Worm (Caenorhabditis elegans) whole organism, early embryonic: ENCODE results near the gene rab-6.1.
A peak's percentile ranks its signal among the peaks of the same experiment; 100 is the strongest.
"Not testable (repeated sequence)": the region's sequence is repeated elsewhere in the genome, so short reads cannot be mapped to it uniquely, and the experiment has no call there.

Source experiments
- B0310.2 ChIP-seq: sonication (generic microtip); optimal IDR thresholded peaks from 2 replicates; lab custom pipeline; 2016; ENCODE audit warnings: mild to moderate bottlenecking, missing genetic modification characterization, missing compliant biosample characterization
- F13C5.2 ChIP-seq: sonication (generic microtip); optimal IDR thresholded peaks from 2 replicates; lab custom pipeline; 2017; ENCODE audit warnings: mild to moderate bottlenecking, missing genetic modification characterization, inconsistent platforms, missing compliant biosample characterization
- aly-1 ChIP-seq: sonication (generic microtip); optimal IDR thresholded peaks from 2 replicates; lab custom pipeline; 2016; ENCODE audit warnings: missing genetic modification characterization, missing compliant biosample characterization
- ama-1 ChIP-seq: fragments of 150-350 bp; optimal IDR thresholded peaks from 2 replicates; lab custom pipeline; 2014
- ceh-13 ChIP-seq: fragments of 200-800 bp; sonication (Bioruptor generic); optimal IDR thresholded peaks from 2 replicates; lab custom pipeline; 2018; ENCODE audit warnings: mild to moderate bottlenecking, missing genetic modification characterization, missing compliant biosample characterization
- ceh-36 ChIP-seq: sonication (generic microtip); optimal IDR thresholded peaks from 2 replicates; lab custom pipeline; 2016; ENCODE audit warnings: missing genetic modification characterization, inconsistent platforms, missing compliant biosample characterization
- ets-7 ChIP-seq: sonication (generic microtip); optimal IDR thresholded peaks from 2 replicates; lab custom pipeline; 2016; ENCODE audit warnings: missing genotype, missing genetic modification characterization, missing compliant biosample characterization
- flt-1 ChIP-seq: fragments of 200-800 bp; sonication (Bioruptor generic); IDR thresholded peaks from 2 replicates; pipeline ENCODE4 v1.3.6; 2022; ENCODE audit warnings: missing genetic modification characterization, missing compliant biosample characterization
- hmbx-1 ChIP-seq: sonication (generic microtip); optimal IDR thresholded peaks from 2 replicates; lab custom pipeline; 2016; ENCODE audit warnings: mild to moderate bottlenecking, missing genetic modification characterization, missing compliant biosample characterization
- hmg-4 ChIP-seq: fragments of 200-800 bp; sonication (Bioruptor generic); optimal IDR thresholded peaks from 2 replicates; lab custom pipeline; 2018; ENCODE audit warnings: mild to moderate bottlenecking, missing genetic modification characterization, missing compliant biosample characterization
- hnd-1 ChIP-seq: sonication (generic microtip); optimal IDR thresholded peaks from 2 replicates; lab custom pipeline; 2016; ENCODE audit warnings: missing genetic modification characterization, missing compliant biosample characterization
- pes-1 ChIP-seq: fragments of 200-800 bp; sonication (Bioruptor generic); IDR thresholded peaks from 2 replicates; pipeline ENCODE4 v1.3.6; 2022; ENCODE audit warnings: missing genetic modification reagents, missing genetic modification characterization, missing compliant biosample characterization
- scrt-1 ChIP-seq: fragments of 200-800 bp; sonication (Bioruptor generic); IDR thresholded peaks from 2 replicates; pipeline ENCODE4 v1.3.6; 2022; ENCODE audit warnings: missing genetic modification characterization, missing compliant biosample characterization
- sea-1 ChIP-seq: fragments of 200-800 bp; sonication (Bioruptor generic); conservative IDR thresholded peaks from 2 replicates; pipeline ENCODE4 v1.3.6; 2022; ENCODE audit warnings: missing genetic modification characterization, missing compliant biosample characterization
- tbx-11 ChIP-seq: fragments of 200-800 bp; sonication (Bioruptor generic); IDR thresholded peaks from 2 replicates; pipeline ENCODE4 v1.3.6; 2022; ENCODE audit warnings: missing genetic modification characterization, missing compliant biosample characterization
- tbx-37 ChIP-seq: fragments of 200-800 bp; sonication (Bioruptor generic); conservative IDR thresholded peaks from 2 replicates; pipeline ENCODE4 v1.3.6; 2022; ENCODE audit warnings: missing genetic modification reagents, missing genetic modification characterization, missing compliant biosample characterization
- tra-4 ChIP-seq: sonication (generic microtip); optimal IDR thresholded peaks from 2 replicates; lab custom pipeline; 2017; ENCODE audit warnings: missing genetic modification characterization, missing compliant biosample characterization

Gene rab-6.1

ce11 chrIII:8996686-8997085, 9.1 kb downstream of the rab-6.1 start, which contains the start of gene skat-1:
TSS of gene skat-1 (minus strand) at chrIII:8996786.
- TF ChIP-seq tra-4 (tag; lab: Kevin White, UChicago) (no peak), hnd-1 (tag; lab: Kevin White, UChicago) (no peak), ceh-36 (tag; lab: Kevin White, UChicago) (no peak), ceh-13 (no peak), tbx-37 (GFP tag; lab: Robert Waterston, UW) (no peak), sea-1 (GFP tag; lab: Robert Waterston, UW) (no peak), hmg-4 (GFP tag; lab: Kevin White, UChicago) (no peak), ama-1 (no peak), F13C5.2 (tag; lab: Kevin White, UChicago) (no peak)

ce11 chrIII:8989752-8990151, 16.0 kb downstream of the rab-6.1 start, which contains the start of gene R08D7.7:
TSS of gene R08D7.7 (plus strand) at chrIII:8990052.
- not testable (repeated sequence) for TF ChIP-seq hmg-4 (GFP tag; lab: Kevin White, UChicago); hnd-1 (tag; lab: Kevin White, UChicago); hmbx-1 (tag; lab: Kevin White, UChicago)

ce11 chrIII:8988544-8988943, 17.2 kb downstream of the rab-6.1 start:
- TF ChIP-seq ama-1 (no peak), scrt-1 (GFP tag; lab: Robert Waterston, UW) (0 out of 2 replicates have a peak, but pooled peaks have one; percentile 30), flt-1 (no peak), hmbx-1 (tag; lab: Kevin White, UChicago) (no peak)

DNA sequence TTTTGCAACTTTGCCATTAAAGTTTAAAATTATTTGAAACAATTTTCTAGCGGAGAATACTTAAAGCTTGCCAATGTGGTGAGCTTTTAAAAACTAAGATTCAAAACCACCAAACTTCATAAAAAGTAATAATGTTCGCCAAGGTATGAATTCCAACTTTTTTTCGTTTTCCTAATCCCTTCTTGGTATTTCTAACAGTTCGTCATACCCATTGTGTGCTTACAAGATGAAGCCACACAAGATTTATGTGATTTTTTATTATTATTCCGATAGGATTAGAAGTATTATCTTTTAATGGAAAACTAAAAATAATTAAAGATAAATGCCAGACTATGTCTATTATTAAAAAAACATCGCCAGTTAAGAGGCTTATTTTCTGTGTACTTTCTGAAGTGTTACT, 17.7 kb downstream of the rab-6.1 start:
- TF ChIP-seq tbx-11 = no peak
- no peak for TF ChIP-seq scrt-1 (GFP tag; lab: Robert Waterston, UW)
- TF ChIP-seq aly-1 (tag; lab: Kevin White, UChicago) = no peak
- TF ChIP-seq pes-1 = no peak

ce11 chrIII:8986872-8987271, 18.9 kb downstream of the rab-6.1 start:
- TF ChIP-seq ama-1 (no peak), flt-1 (no peak)

- TF ChIP-seq hnd-1 (tag; lab: Kevin White, UChicago) (no peak), B0310.2 (no peak), tbx-37 (GFP tag; lab: Robert Waterston, UW) (no peak), flt-1 (no peak), F13C5.2 (tag; lab: Kevin White, UChicago) (no peak), ama-1 (no peak), sea-1 (GFP tag; lab: Robert Waterston, UW) (no peak), ceh-36 (tag; lab: Kevin White, UChicago) (no peak), pes-1 (no peak), scrt-1 (GFP tag; lab: Robert Waterston, UW) (no peak), hmg-4 (GFP tag; lab: Kevin White, UChicago) (no peak), hmbx-1 (tag; lab: Kevin White, UChicago) (no peak), ceh-13 (no peak), tra-4 (tag; lab: Kevin White, UChicago) (no peak), ets-7 (tag; lab: Kevin White, UChicago) (no peak), tbx-11 (no peak), aly-1 (tag; lab: Kevin White, UChicago) (no peak)
Observed at ce11 chrIII:8985965-8986364, 19.8 kb downstream of the rab-6.1 start.

DNA sequence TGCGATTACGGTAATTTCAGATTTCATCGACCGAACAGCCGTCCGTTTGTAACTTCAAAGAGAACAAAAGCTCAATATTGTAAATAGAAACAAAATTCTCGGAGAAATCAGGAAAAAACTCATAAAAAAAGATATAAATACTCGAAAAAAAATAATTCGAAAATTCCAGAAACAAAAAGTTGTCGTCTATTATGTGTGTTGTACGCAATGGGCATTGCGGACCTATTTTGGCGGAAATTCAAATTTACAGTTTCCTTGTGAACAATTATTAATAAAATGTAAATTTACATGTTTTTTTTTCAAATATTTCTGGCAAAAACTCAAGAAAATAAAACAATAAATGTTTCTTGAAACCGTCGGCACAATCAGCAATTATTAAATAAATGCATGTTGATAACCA, 20.3 kb downstream of the rab-6.1 start:
- no peak for TF ChIP-seq sea-1 (GFP tag; lab: Robert Waterston, UW)
- TF ChIP-seq hmbx-1 (tag; lab: Kevin White, UChicago) = no peak
- TF ChIP-seq tbx-11 = no peak
- TF ChIP-seq B0310.2 = no peak
- TF ChIP-seq ama-1 = no peak
- TF ChIP-seq F13C5.2 (tag; lab: Kevin White, UChicago) = no peak
- TF ChIP-seq scrt-1 (GFP tag; lab: Robert Waterston, UW) = no peak
- TF ChIP-seq tbx-37 (GFP tag; lab: Robert Waterston, UW) = no peak

DNA sequence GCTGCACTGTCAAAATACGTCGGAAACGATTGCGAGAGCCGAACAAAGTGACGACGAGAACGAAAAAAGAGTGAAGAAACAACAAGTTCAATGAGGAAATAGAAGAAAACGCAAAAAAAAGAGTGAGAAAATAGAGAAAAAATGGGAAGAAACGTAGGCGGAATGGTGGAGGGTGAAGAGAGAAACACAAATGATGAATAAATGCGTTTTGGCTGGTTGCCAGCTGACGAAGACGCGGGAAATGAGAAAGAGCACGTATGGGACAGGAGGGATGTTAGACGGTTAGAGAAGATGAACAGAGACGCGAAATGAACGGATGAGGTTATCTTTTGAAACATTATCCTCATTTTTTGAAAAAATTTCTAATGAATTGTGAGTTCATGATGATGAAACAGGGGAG, 20.8 kb downstream of the rab-6.1 start:
- TF ChIP-seq aly-1 (tag; lab: Kevin White, UChicago) (no peak), ets-7 (tag; lab: Kevin White, UChicago) (no peak), pes-1 (no peak), sea-1 (GFP tag; lab: Robert Waterston, UW) (no peak), ceh-36 (tag; lab: Kevin White, UChicago) (no peak), tbx-11 (no peak), F13C5.2 (tag; lab: Kevin White, UChicago) (no peak), B0310.2 (no peak), flt-1 (no peak), ama-1 (no peak), hmbx-1 (tag; lab: Kevin White, UChicago) (no peak), ceh-13 (no peak), hmg-4 (GFP tag; lab: Kevin White, UChicago) (no peak)

ce11 chrIII:8984412-8984811, 21.3 kb downstream of the rab-6.1 start:
- TF ChIP-seq flt-1 (no peak), ama-1 (no peak), tbx-11 (no peak), ceh-13 (no peak), hmbx-1 (tag; lab: Kevin White, UChicago) (no peak), hmg-4 (GFP tag; lab: Kevin White, UChicago) (no peak), pes-1 (no peak), tra-4 (tag; lab: Kevin White, UChicago) (no peak), sea-1 (GFP tag; lab: Robert Waterston, UW) (no peak), F13C5.2 (tag; lab: Kevin White, UChicago) (no peak), B0310.2 (no peak), scrt-1 (GFP tag; lab: Robert Waterston, UW) (no peak), ceh-36 (tag; lab: Kevin White, UChicago) (no peak), aly-1 (tag; lab: Kevin White, UChicago) (no peak), tbx-37 (GFP tag; lab: Robert Waterston, UW) (no peak), ets-7 (tag; lab: Kevin White, UChicago) (no peak)
